Fruit fly (Drosophila melanogaster): ENCODE data around the gene Gyc32E.
A peak's percentile ranks its signal among the peaks of the same experiment; 100 is the strongest.

Gene Gyc32E

DNA sequence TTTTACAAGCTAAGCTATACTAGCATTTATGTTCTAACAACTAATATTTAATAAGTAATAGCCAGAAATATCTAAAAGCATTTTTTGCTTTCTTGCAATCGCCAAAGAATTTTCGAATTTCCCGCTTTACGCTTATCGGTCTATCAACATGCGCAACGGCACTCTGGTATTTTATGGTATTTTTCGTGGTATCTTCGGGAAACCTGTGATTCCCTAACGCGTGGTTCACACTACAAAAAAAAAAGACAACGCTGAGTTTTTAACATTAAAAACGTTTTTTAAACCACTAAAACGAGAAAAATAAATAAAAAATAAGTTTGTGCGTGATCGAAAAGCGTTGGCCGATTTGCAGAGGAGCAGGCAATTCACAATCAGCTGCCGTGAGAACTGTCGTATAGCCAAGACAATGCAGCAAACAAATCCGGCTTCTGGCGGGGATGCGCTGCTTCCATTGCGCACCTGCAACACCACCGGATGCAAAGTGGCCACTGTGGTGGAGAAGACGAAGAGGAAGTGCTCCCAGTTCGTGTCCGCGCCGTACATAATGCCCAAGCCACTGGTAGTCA is 30.0 kb upstream of the Gyc32E start, which contains the start of gene Boh2 (continued):
- TF ChIP-seq ab (GFP tag; optimal IDR thresholded peaks at IDR 0.05) = no peak
- no peak for TF ChIP-seq br (optimal IDR thresholded peaks at IDR 0.05)
- TF ChIP-seq corto (GFP tag; optimal IDR thresholded peaks at IDR 0.05) = no peak
- TF ChIP-seq CG12299 (tag; optimal IDR thresholded peaks at IDR 0.05) = no peak
- TF ChIP-seq pho (GFP tag; optimal IDR thresholded peaks at IDR 0.05) = no peak
- TF ChIP-seq jing (GFP tag; optimal IDR thresholded peaks at IDR 0.05) = no peak
- TF ChIP-seq Blimp-1 (GFP tag; optimal IDR thresholded peaks at IDR 0.05) = no peak
- TF ChIP-seq Mrtf (GFP tag; IDR thresholded peaks at IDR 0.05) = no peak
- TF ChIP-seq zfh1 (GFP tag; IDR thresholded peaks at IDR 0.05) = no peak
- TF ChIP-seq CG11085 (GFP tag; IDR thresholded peaks at IDR 0.05) = no peak
- peak; percentile 22 for TF ChIP-seq BEAF-32 (GFP tag; optimal IDR thresholded peaks at IDR 0.05)
- no peak for TF ChIP-seq fd3F (GFP tag; optimal IDR thresholded peaks at IDR 0.05)
- TF ChIP-seq CG6689 (GFP tag; IDR thresholded peaks at IDR 0.05) = no peak
- TF ChIP-seq MESR4 (GFP tag; optimal IDR thresholded peaks at IDR 0.05) = peak; percentile 47
- TF ChIP-seq salm (tag; optimal IDR thresholded peaks at IDR 0.05) = no peak
- no peak for TF ChIP-seq Spps (tag; optimal IDR thresholded peaks at IDR 0.05)
- peak; percentile 86 for TF ChIP-seq CG2116 (GFP tag; optimal IDR thresholded peaks at IDR 0.05)
- no peak for TF ChIP-seq vvl (GFP tag; IDR thresholded peaks at IDR 0.05)
- TF ChIP-seq ham (GFP tag; IDR thresholded peaks at IDR 0.05) = no peak
- no peak for TF ChIP-seq NfI (GFP tag; optimal IDR thresholded peaks at IDR 0.05)
- TF ChIP-seq H15 (GFP tag; IDR thresholded peaks at IDR 0.05) = no peak
- peak; percentile 90 for TF ChIP-seq Dp (GFP tag; optimal IDR thresholded peaks at IDR 0.05)
- TF ChIP-seq D19B (GFP tag; optimal IDR thresholded peaks at IDR 0.05) = no peak
- TF ChIP-seq ase (GFP tag; IDR thresholded peaks at IDR 0.05) = no peak
- TF ChIP-seq Tbp (GFP tag; optimal IDR thresholded peaks at IDR 0.05) = no peak
- TF ChIP-seq Hr39 (optimal IDR thresholded peaks at IDR 0.05) = no peak
- TF ChIP-seq dpn (GFP tag; optimal IDR thresholded peaks at IDR 0.05) = no peak
- no peak for TF ChIP-seq CG10979 (tag; optimal IDR thresholded peaks at IDR 0.05)
- no peak for TF ChIP-seq CG12071 (GFP tag; optimal IDR thresholded peaks at IDR 0.05)
- TF ChIP-seq CG5180 (GFP tag; optimal IDR thresholded peaks at IDR 0.05) = peak; percentile 8
- TF ChIP-seq Myb (GFP tag; optimal IDR thresholded peaks at IDR 0.05) = peak; percentile 4
- TF ChIP-seq bcd (GFP tag; optimal IDR thresholded peaks at IDR 0.05) = no peak
- TF ChIP-seq CG12219 (GFP tag; optimal IDR thresholded peaks at IDR 0.05) = no peak
- no peak for TF ChIP-seq exex (tag; optimal IDR thresholded peaks at IDR 0.05)
- TF ChIP-seq sima (GFP tag; optimal IDR thresholded peaks at IDR 0.05) = no peak
- peak; percentile 19 for TF ChIP-seq CG11504 (tag; optimal IDR thresholded peaks at IDR 0.05)
- TF ChIP-seq Max (GFP tag; optimal IDR thresholded peaks at IDR 0.05) = no peak
- peak; percentile 74 for TF ChIP-seq sqz (GFP tag; optimal IDR thresholded peaks at IDR 0.05)
- peak; percentile 25 for TF ChIP-seq trem (tag; optimal IDR thresholded peaks at IDR 0.05)
- TF ChIP-seq CG3407 (GFP tag; optimal IDR thresholded peaks at IDR 0.05) = no peak
- TF ChIP-seq CG2199 (GFP tag; IDR thresholded peaks at IDR 0.05) = no peak
- no peak for TF ChIP-seq CG4282 (GFP tag; optimal IDR thresholded peaks at IDR 0.05)
- TF ChIP-seq CG4617 (GFP tag; optimal IDR thresholded peaks at IDR 0.05; ENCODE audit: borderline replicate concordance) = peak; percentile 81
- TF ChIP-seq CG7987 (GFP tag; optimal IDR thresholded peaks at IDR 0.05) = no peak
- TF ChIP-seq CG7556 (GFP tag; optimal IDR thresholded peaks at IDR 0.05) = no peak
- TF ChIP-seq CG11723 (GFP tag; optimal IDR thresholded peaks at IDR 0.05) = no peak
- TF ChIP-seq Poxn (GFP tag; IDR thresholded peaks at IDR 0.05) = no peak
- TF ChIP-seq CG9817 (tag; optimal IDR thresholded peaks at IDR 0.05) = no peak
- TF ChIP-seq bowl (GFP tag; IDR thresholded peaks at IDR 0.05) = no peak
- TF ChIP-seq CG17359 (tag; optimal IDR thresholded peaks at IDR 0.05) = no peak
- TF ChIP-seq Nf-YC (tag; optimal IDR thresholded peaks at IDR 0.05) = no peak
- TF ChIP-seq phol (tag; optimal IDR thresholded peaks at IDR 0.05) = peak; percentile 8

Data from whole organism, embryonic.